Fruit fly (Drosophila melanogaster) whole organism, embryonic: ENCODE data around the gene CG5835.

Experiments
- CG10654 ChIP-seq: fragments of 200-800 bp; sonication (Bioruptor generic); optimal IDR thresholded peaks from 2 replicates; lab custom pipeline; 2016; ENCODE audit warnings: missing biosample characterization, missing genetic modification characterization
- CG11247 ChIP-seq: fragments of 200-800 bp; sonication (Bioruptor generic); IDR thresholded peaks from 2 replicates; pipeline ENCODE4 v1.3.6; 2022; ENCODE audit warnings: missing biosample characterization, missing genetic modification characterization
- CG11504 ChIP-seq: fragments of 200-800 bp; sonication (Bioruptor generic); optimal IDR thresholded peaks from 3 replicates; lab custom pipeline; 2019; ENCODE audit warnings: missing biosample characterization, mild to moderate bottlenecking, missing genetic modification characterization, moderate library complexity
- CG12769 ChIP-seq: fragments of 200-800 bp; sonication (Bioruptor generic); optimal IDR thresholded peaks from 2 replicates; lab custom pipeline; 2019; ENCODE audit warnings: missing biosample characterization, mild to moderate bottlenecking, missing genetic modification characterization, moderate library complexity
- CG14667 ChIP-seq: fragments of 200-800 bp; sonication (Bioruptor generic); IDR thresholded peaks from 2 replicates; pipeline ENCODE4 v1.3.6; 2022; ENCODE audit warnings: missing biosample characterization, missing genetic modification characterization
- CG15269 ChIP-seq: fragments of 200-800 bp; sonication (Bioruptor generic); optimal IDR thresholded peaks from 2 replicates; lab custom pipeline; 2018; ENCODE audit warnings: missing biosample characterization, mild to moderate bottlenecking, missing genetic modification characterization, moderate library complexity
- CG15514 ChIP-seq: fragments of 200-800 bp; sonication (Bioruptor generic); optimal IDR thresholded peaks from 3 replicates; lab custom pipeline; 2017; ENCODE audit warnings: missing biosample characterization, missing genetic modification characterization, mild to moderate bottlenecking, moderate library complexity, missing genetic modification reagents
- CG1602 ChIP-seq: fragments of 200-800 bp; sonication (Bioruptor generic); optimal IDR thresholded peaks from 3 replicates; lab custom pipeline; 2016; ENCODE audit warnings: missing biosample characterization, missing genetic modification characterization
- CG16813 ChIP-seq: fragments of 200-800 bp; sonication (Bioruptor generic); IDR thresholded peaks from 3 replicates; pipeline ENCODE4 v1.3.6; 2022; ENCODE audit warnings: missing biosample characterization, missing genetic modification characterization; ENCODE audit not compliant: partially characterized antibody
- CG2120 ChIP-seq: fragments of 200-800 bp; sonication (Bioruptor generic); optimal IDR thresholded peaks from 3 replicates; lab custom pipeline; 2016; ENCODE audit warnings: missing biosample characterization, missing genetic modification characterization
- CG3065 ChIP-seq: fragments of 200-800 bp; sonication (Bioruptor generic); optimal IDR thresholded peaks from 2 replicates; lab custom pipeline; 2016; ENCODE audit warnings: missing biosample characterization, missing genetic modification characterization
- CG3281 ChIP-seq: fragments of 200-800 bp; sonication (Bioruptor generic); optimal IDR thresholded peaks from 3 replicates; lab custom pipeline; 2017; ENCODE audit warnings: missing biosample characterization, mild to moderate bottlenecking, missing genetic modification characterization
- CG33557 ChIP-seq: fragments of 200-800 bp; sonication (Bioruptor generic); optimal IDR thresholded peaks from 2 replicates; lab custom pipeline; 2019; ENCODE audit warnings: missing biosample characterization, mild to moderate bottlenecking, missing genetic modification characterization, moderate library complexity
- CG5953 ChIP-seq: fragments of 200-800 bp; sonication (Bioruptor generic); IDR thresholded peaks from 2 replicates; pipeline ENCODE4 v1.3.6; 2022; ENCODE audit warnings: missing biosample characterization, missing genetic modification characterization
- CG6272 ChIP-seq: fragments of 200-800 bp; sonication (Bioruptor generic); IDR thresholded peaks from 2 replicates; pipeline ENCODE4 v1.3.6; 2022; ENCODE audit warnings: missing biosample characterization, missing genetic modification characterization
- CG7271 ChIP-seq: fragments of 200-800 bp; sonication (Bioruptor generic); optimal IDR thresholded peaks from 2 replicates; lab custom pipeline; 2018; ENCODE audit warnings: missing biosample characterization, mild to moderate bottlenecking, missing genetic modification characterization, moderate library complexity
- CG7963 ChIP-seq: fragments of 200-800 bp; sonication (Bioruptor generic); IDR thresholded peaks from 3 replicates; pipeline ENCODE4 v1.3.6; 2022; ENCODE audit warnings: missing biosample characterization, missing genetic modification characterization; ENCODE audit not compliant: partially characterized antibody
- CG8478 ChIP-seq: fragments of >200 bp; optimal IDR thresholded peaks from 2 replicates; lab custom pipeline; 2018
- CG8944 ChIP-seq: fragments of 200-800 bp; sonication (Bioruptor generic); optimal IDR thresholded peaks from 3 replicates; lab custom pipeline; 2016; ENCODE audit warnings: missing biosample characterization, missing genetic modification characterization
- CG9609 ChIP-seq: fragments of 200-800 bp; sonication (Bioruptor generic); optimal IDR thresholded peaks from 3 replicates; lab custom pipeline; 2016; ENCODE audit warnings: missing biosample characterization, missing genetic modification characterization
- CHES-1-like ChIP-seq: fragments of 200-800 bp; sonication (Bioruptor generic); optimal IDR thresholded peaks from 2 replicates; lab custom pipeline; 2016; ENCODE audit warnings: missing biosample characterization, missing genetic modification characterization
- D19A ChIP-seq: fragments of 200-800 bp; optimal IDR thresholded peaks from 3 replicates; lab custom pipeline; 2019; ENCODE audit warnings: missing biosample characterization, mild to moderate bottlenecking, missing genetic modification characterization, moderate library complexity
- Dad ChIP-seq: fragments of 200-800 bp; sonication (Bioruptor generic); optimal IDR thresholded peaks from 3 replicates; lab custom pipeline; 2016; ENCODE audit warnings: missing biosample characterization, missing genetic modification characterization
- Dek ChIP-seq: fragments of 200-800 bp; sonication (Bioruptor generic); optimal IDR thresholded peaks from 3 replicates; lab custom pipeline; 2019; ENCODE audit warnings: missing biosample characterization, mild to moderate bottlenecking, missing genetic modification characterization, moderate library complexity
- Dip3 ChIP-seq: fragments of 200-800 bp; sonication (Bioruptor generic); optimal IDR thresholded peaks from 3 replicates; lab custom pipeline; 2016; ENCODE audit warnings: missing biosample characterization, missing genetic modification characterization
- GATAe ChIP-seq: fragments of 200-800 bp; sonication (Bioruptor generic); conservative IDR thresholded peaks from 2 replicates; pipeline ENCODE4 v1.3.6; 2022; ENCODE audit warnings: missing biosample characterization, missing genetic modification characterization
- Gsc ChIP-seq: fragments of 200-800 bp; sonication (Bioruptor generic); IDR thresholded peaks from 2 replicates; pipeline ENCODE4 v1.3.6; 2022; ENCODE audit warnings: missing biosample characterization, missing genetic modification characterization
- Hr78 ChIP-seq, 2 experiments: fragments of 200-800 bp in 1 of 2; fragments of >200 bp in 1 of 2; sonication (Bioruptor generic) in 1 of 2; optimal IDR thresholded peaks; 2 replicates each; lab custom pipeline; 2017 to 2019; ENCODE audit warnings: missing biosample characterization in 2 of 2, missing genetic modification characterization in 2 of 2, mild to moderate bottlenecking in 1 of 2, moderate library complexity in 1 of 2
- Lim3 ChIP-seq: fragments of 200-800 bp; sonication (Bioruptor generic); IDR thresholded peaks from 2 replicates; pipeline ENCODE4 v1.3.6; 2022; ENCODE audit warnings: missing biosample characterization, missing genetic modification characterization
- Mrtf ChIP-seq: fragments of 200-800 bp; sonication (Bioruptor generic); IDR thresholded peaks from 3 replicates; pipeline ENCODE4 v1.3.6; 2022; ENCODE audit warnings: missing biosample characterization, missing genetic modification characterization
- NK7.1 ChIP-seq: fragments of 200-800 bp; sonication (Bioruptor generic); optimal IDR thresholded peaks from 3 replicates; lab custom pipeline; 2016; ENCODE audit warnings: missing biosample characterization, missing genetic modification characterization
- NfI ChIP-seq: fragments of 200-800 bp; sonication (Bioruptor generic); optimal IDR thresholded peaks from 3 replicates; lab custom pipeline; 2018; ENCODE audit warnings: missing biosample characterization, mild to moderate bottlenecking, missing genetic modification characterization, moderate library complexity
- Optix ChIP-seq: fragments of 200-800 bp; sonication (Bioruptor generic); IDR thresholded peaks from 3 replicates; pipeline ENCODE4 v1.3.6; 2022; ENCODE audit warnings: missing biosample characterization, missing genetic modification characterization
- Scr ChIP-seq: fragments of 200-800 bp; sonication (Bioruptor generic); IDR thresholded peaks from 2 replicates; pipeline ENCODE4 v1.3.6; 2022; ENCODE audit warnings: missing biosample characterization, missing genetic modification characterization; ENCODE audit not compliant: partially characterized antibody
- YL-1 ChIP-seq: fragments of 200-800 bp; sonication (Bioruptor generic); optimal IDR thresholded peaks from 3 replicates; lab custom pipeline; 2017; ENCODE audit warnings: missing biosample characterization, mild to moderate bottlenecking, missing genetic modification characterization
- ato ChIP-seq: fragments of 200-800 bp; sonication (Bioruptor generic); IDR thresholded peaks from 2 replicates; pipeline ENCODE4 v1.3.6; 2022; ENCODE audit warnings: missing biosample characterization, missing genetic modification characterization; ENCODE audit not compliant: partially characterized antibody
- chn ChIP-seq: fragments of 200-800 bp; sonication (Bioruptor generic); optimal IDR thresholded peaks from 2 replicates; lab custom pipeline; 2016; ENCODE audit warnings: missing biosample characterization, missing genetic modification characterization
- croc ChIP-seq: fragments of 200-800 bp; sonication (Bioruptor generic); conservative IDR thresholded peaks from 3 replicates; pipeline ENCODE4 v1.3.6; 2022; ENCODE audit warnings: missing biosample characterization, missing genetic modification characterization
- crol ChIP-seq: fragments of 200-800 bp; sonication (Bioruptor generic); IDR thresholded peaks from 2 replicates; pipeline ENCODE4 v1.3.6; 2022; ENCODE audit warnings: missing biosample characterization, missing genetic modification characterization
- fd96Cb ChIP-seq: fragments of 200-800 bp; sonication (Bioruptor generic); optimal IDR thresholded peaks from 2 replicates; lab custom pipeline; 2018; ENCODE audit warnings: missing biosample characterization, mild to moderate bottlenecking, missing genetic modification characterization, moderate library complexity
- gce ChIP-seq: fragments of 200-800 bp; sonication (Bioruptor generic); IDR thresholded peaks from 3 replicates; pipeline ENCODE4 v1.3.6; 2022; ENCODE audit warnings: missing biosample characterization, missing genetic modification characterization
- gro ChIP-seq: fragments of 200-800 bp; sonication (Bioruptor generic); optimal IDR thresholded peaks from 2 replicates; lab custom pipeline; 2016; ENCODE audit warnings: missing biosample characterization, missing genetic modification characterization
- knrl ChIP-seq: fragments of 200-800 bp; sonication (Bioruptor generic); IDR thresholded peaks from 3 replicates; pipeline ENCODE4 v1.3.6; 2022; ENCODE audit warnings: missing biosample characterization, missing genetic modification characterization; ENCODE audit not compliant: partially characterized antibody
- lbe ChIP-seq: fragments of 200-800 bp; sonication (Bioruptor generic); optimal IDR thresholded peaks from 2 replicates; lab custom pipeline; 2016; ENCODE audit warnings: missing biosample characterization, mild to moderate bottlenecking, missing genetic modification characterization
- mld ChIP-seq: fragments of 200-800 bp; sonication (Bioruptor generic); IDR thresholded peaks from 3 replicates; pipeline ENCODE4 v1.3.6; 2022; ENCODE audit warnings: missing biosample characterization, missing genetic modification characterization; ENCODE audit not compliant: partially characterized antibody
- nau ChIP-seq: fragments of 200-800 bp; sonication (Bioruptor generic); optimal IDR thresholded peaks from 3 replicates; lab custom pipeline; 2017; ENCODE audit warnings: missing biosample characterization, mild to moderate bottlenecking, missing genetic modification characterization, missing genetic modification reagents
- oc ChIP-seq: fragments of 200-800 bp; sonication (Bioruptor generic); optimal IDR thresholded peaks from 2 replicates; lab custom pipeline; 2018; ENCODE audit warnings: missing biosample characterization, mild to moderate bottlenecking, missing genetic modification characterization, moderate library complexity
- seq ChIP-seq: fragments of 200-800 bp; sonication (Bioruptor generic); IDR thresholded peaks from 2 replicates; pipeline ENCODE4 v1.3.6; 2022; ENCODE audit warnings: missing biosample characterization, missing genetic modification characterization
- sug ChIP-seq: fragments of 200-800 bp; optimal IDR thresholded peaks from 2 replicates; lab custom pipeline; 2019; ENCODE audit warnings: missing biosample characterization, mild to moderate bottlenecking, missing genetic modification characterization, moderate library complexity
- z ChIP-seq: fragments of 200-800 bp; sonication (Bioruptor generic); IDR thresholded peaks from 3 replicates; pipeline ENCODE4 v1.3.6; 2022; ENCODE audit warnings: missing biosample characterization, missing genetic modification characterization

Gene CG5835

dm6 chr3R:19164873-19165456, 11.5 kb upstream of the CG5835 start (continued):
- TF ChIP-seq CG3065 (GFP tag; lab: Kevin White, UChicago) (no peak), CG9609 (GFP tag; lab: Kevin White, UChicago) (peak; percentile 3), NfI (GFP tag; lab: Kevin White, UChicago) (peak; percentile 42), seq (GFP tag; lab: Robert Waterston, UW) (0 out of 2 replicates have a peak, but pooled peaks have one; percentile 22), Dek (no peak), CG1602 (GFP tag; lab: Kevin White, UChicago) (peak; percentile 7), Gsc (GFP tag; lab: Robert Waterston, UW) (no peak), Mrtf (GFP tag; lab: Robert Waterston, UW) (no peak), Dip3 (peak; percentile 37), lbe (GFP tag; lab: Kevin White, UChicago) (no peak), CG7271 (tag; lab: Kevin White, UChicago) (no peak), CG10654 (GFP tag; lab: Kevin White, UChicago) (no peak), CG8944 (no peak), GATAe (GFP tag; lab: Robert Waterston, UW) (no peak), CG14667 (GFP tag; lab: Robert Waterston, UW) (no peak), gce (GFP tag; lab: Robert Waterston, UW) (0 out of 3 replicates have a peak, but pooled peaks have one; percentile 12), CG33557 (GFP tag; lab: Kevin White, UChicago) (no peak), sug (tag; lab: Kevin White, UChicago) (no peak), CG8478 (lab: Kevin White, UChicago) (no peak), YL-1 (GFP tag; lab: Kevin White, UChicago) (no peak), NK7.1 (no peak), CG15269 (tag; lab: Kevin White, UChicago) (peak; percentile 52), CG15514 (peak; percentile 24), D19A (peak; percentile 32), CG11504 (tag; lab: Kevin White, UChicago) (peak; percentile 69), knrl (GFP tag; lab: Robert Waterston, UW) (no peak), CG6272 (no peak), CG11247 (GFP tag; lab: Robert Waterston, UW) (no peak), crol (GFP tag; lab: Robert Waterston, UW) (no peak), CG5953 (GFP tag; lab: Robert Waterston, UW) (peak; percentile 49; the same call in 1 of the 2 replicates), CG7963 (GFP tag; lab: Robert Waterston, UW) (no peak), mld (GFP tag; lab: Robert Waterston, UW) (no peak), Scr (no peak), chn (GFP tag; lab: Kevin White, UChicago) (no peak), Lim3 (GFP tag; lab: Robert Waterston, UW) (no peak), Dad (GFP tag; lab: Kevin White, UChicago) (peak; percentile 8), fd96Cb (peak; percentile 35), nau (GFP tag; lab: Kevin White, UChicago) (peak; percentile 0), CG2120 (GFP tag; lab: Kevin White, UChicago) (peak; percentile 33), CHES-1-like (GFP tag; lab: Kevin White, UChicago) (no peak), CG16813 (GFP tag; lab: Robert Waterston, UW) (no peak), oc (no peak), ato (no peak), z (GFP tag; lab: Robert Waterston, UW) (no peak), Hr78 (GFP tag; optimal IDR thresholded peaks at IDR 0.05; lab: Kevin White, UChicago) (no peak), Optix (GFP tag; lab: Robert Waterston, UW) (no peak), gro (GFP tag; lab: Kevin White, UChicago) (no peak), croc (GFP tag; lab: Robert Waterston, UW) (no peak), CG3281 (GFP tag; lab: Kevin White, UChicago) (peak; percentile 64), CG12769 (tag; lab: Kevin White, UChicago) (no peak)
